Fruit fly (Drosophila melanogaster): ENCODE measurements around the gene mRF1.

DNA sequence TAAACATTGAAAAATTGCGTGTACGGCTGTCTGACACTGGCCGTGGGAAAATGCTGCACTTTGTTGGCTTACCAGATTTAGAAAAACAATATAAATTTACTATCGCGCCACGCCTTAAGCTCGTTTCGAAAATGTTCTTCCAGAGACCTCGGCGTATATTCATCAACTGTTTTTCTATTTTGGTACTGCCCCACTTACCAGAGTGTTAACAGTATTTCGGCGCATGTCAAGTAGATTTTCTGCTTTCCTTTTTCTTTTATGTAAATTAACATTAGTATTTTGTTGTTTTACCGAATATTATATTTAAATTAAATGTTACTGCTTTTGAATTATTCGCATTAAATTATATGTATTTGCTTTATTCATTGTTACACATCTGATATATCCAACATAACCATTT, 4.8 kb upstream of the mRF1 start, which contains the start of gene kek4:
- TF ChIP-seq CTCF (optimal IDR thresholded peaks at IDR 0.05) = no peak
- no peak for TF ChIP-seq CG8478 (optimal IDR thresholded peaks at IDR 0.05)

Data from S2 (cell line).